Worm (Caenorhabditis elegans) whole organism, midembryonic: ENCODE results near the gene ZC250.5.

Source experiments
- T22C8.4 ChIP-seq: fragments of 200-800 bp; sonication (Bioruptor generic); IDR thresholded peaks from 2 replicates; pipeline ENCODE4 v1.3.6; 2022; ENCODE audit warnings: missing genetic modification characterization, missing compliant biosample characterization
- cog-1 ChIP-seq: sonication (generic microtip); optimal IDR thresholded peaks from 2 replicates; lab custom pipeline; 2016; ENCODE audit warnings: missing genetic modification characterization, missing compliant biosample characterization
- flt-1 ChIP-seq: fragments of 200-800 bp; sonication (Bioruptor generic); IDR thresholded peaks from 2 replicates; pipeline ENCODE4 v1.3.6; 2022; ENCODE audit warnings: missing genetic modification characterization, missing compliant biosample characterization
- med-1 ChIP-seq: sonication (generic microtip); optimal IDR thresholded peaks from 2 replicates; lab custom pipeline; 2017; ENCODE audit warnings: missing genetic modification characterization, mild to moderate bottlenecking, missing compliant biosample characterization, antibody characterized with exemption, missing genetic modification reagents; ENCODE audit not compliant: insufficient read depth
- ref-1 ChIP-seq: fragments of 200-800 bp; sonication (Bioruptor generic); conservative IDR thresholded peaks from 2 replicates; pipeline ENCODE4 v1.3.6; 2022; ENCODE audit warnings: missing genetic modification reagents, missing genetic modification characterization, missing compliant biosample characterization
- tab-1 ChIP-seq: fragments of 200-800 bp; sonication (Bioruptor generic); IDR thresholded peaks from 2 replicates; pipeline ENCODE4 v1.3.6; 2022; ENCODE audit warnings: missing genetic modification characterization, missing compliant biosample characterization
- ztf-23 ChIP-seq: fragments of 200-800 bp; sonication (Bioruptor generic); IDR thresholded peaks from 2 replicates; pipeline ENCODE4 v1.3.6; 2022; ENCODE audit warnings: missing genetic modification reagents, missing genetic modification characterization, missing compliant biosample characterization
- ztf-29 ChIP-seq: fragments of 200-800 bp; sonication (Bioruptor generic); IDR thresholded peaks from 2 replicates; pipeline ENCODE4 v1.3.6; 2022; ENCODE audit warnings: missing genetic modification reagents, missing genetic modification characterization, missing compliant biosample characterization

DNA sequence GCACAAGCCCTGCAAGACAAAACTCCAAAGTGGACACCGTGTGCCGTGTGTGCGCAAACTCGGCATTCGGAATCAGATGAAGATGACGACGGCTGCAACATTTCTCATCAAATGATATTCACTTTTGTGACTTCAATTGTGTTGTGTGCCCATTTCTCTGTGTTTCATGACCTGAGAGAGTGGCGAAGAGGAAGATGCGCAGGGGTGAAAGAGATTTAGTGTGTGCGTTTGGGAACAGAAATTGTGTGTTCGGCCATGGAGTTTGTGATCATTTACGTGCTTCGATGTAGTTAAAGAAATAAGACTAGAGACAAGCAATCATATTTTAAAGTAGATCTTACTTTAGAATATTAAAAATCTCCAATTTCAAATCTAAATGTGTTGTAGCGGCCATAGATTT, 16.9 kb upstream of the ZC250.5 start:
- TF ChIP-seq T22C8.4 (GFP tag; lab: Robert Waterston, UW) (no peak), ztf-23 (GFP tag; lab: Robert Waterston, UW) (no peak), flt-1 (GFP tag; lab: Robert Waterston, UW) (no peak), ref-1 (GFP tag; lab: Robert Waterston, UW) (no peak), ztf-29 (GFP tag; lab: Robert Waterston, UW) (no peak), med-1 (GFP tag; lab: Kevin White, UChicago) (no peak), tab-1 (GFP tag; lab: Robert Waterston, UW) (no peak), cog-1 (no peak)
